Worm (Caenorhabditis elegans): ENCODE measurements around the gene F45D11.7.
"Not testable (repeated sequence)": the region's sequence is repeated elsewhere in the genome, so short reads cannot be mapped to it uniquely, and the experiment has no call there.

DNA sequence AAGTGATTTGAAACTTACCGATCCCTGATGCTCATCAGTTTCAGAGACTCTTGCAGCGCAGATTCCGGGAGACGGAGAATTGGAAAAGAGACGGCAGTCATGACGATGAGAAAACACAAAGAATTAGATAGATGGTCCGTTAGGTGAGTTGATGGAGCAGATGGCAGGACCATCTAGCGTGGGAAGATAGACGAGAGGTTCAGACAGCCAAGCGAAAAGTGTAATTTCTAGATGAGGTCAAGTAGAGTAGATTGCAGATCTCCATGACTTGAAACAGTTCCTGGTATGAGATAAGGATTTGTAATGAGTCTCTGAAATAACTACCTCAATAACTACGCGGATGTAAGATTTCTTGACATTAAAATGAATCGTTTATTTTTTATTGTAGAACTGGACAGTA is 1.8 kb downstream of the F45D11.7 start, which contains the start of gene F45D11.11:
- not testable (repeated sequence) for TF ChIP-seq tag-97 (GFP tag; IDR thresholded peaks at IDR 0.05); spr-3 (GFP tag; optimal IDR thresholded peaks at IDR 0.05); skn-1 (tag; optimal IDR thresholded peaks at IDR 0.05); attf-4 (tag; optimal IDR thresholded peaks at IDR 0.05); dpl-1 (GFP tag; optimal IDR thresholded peaks at IDR 0.05); lir-3 (tag; optimal IDR thresholded peaks at IDR 0.05); daf-19 (GFP tag; conservative IDR thresholded peaks at IDR 0.05); sdz-12 (GFP tag; optimal IDR thresholded peaks at IDR 0.05); lsy-2 (tag; optimal IDR thresholded peaks at IDR 0.05); egl-43 (GFP tag; IDR thresholded peaks at IDR 0.05); zip-2 (tag; optimal IDR thresholded peaks at IDR 0.05); nhr-77 (tag; optimal IDR thresholded peaks at IDR 0.05); pha-4 (GFP tag; IDR thresholded peaks at IDR 0.05); pha-4 (tag; optimal IDR thresholded peaks at IDR 0.05)

Data from whole organism, L4 larva.